Fruit fly (Drosophila melanogaster): ENCODE data around the gene mbf1.

The mbf1 gene

dm6 chr3L:16574307-16574946, at the start of gene mbf1:
mbf1 (plus strand) TSS chr3L:16574436.
- TF ChIP-seq EcR (GFP tag; optimal IDR thresholded peaks at IDR 0.05) (no peak), pan (optimal IDR thresholded peaks at IDR 0.05) (no peak)

- no peak for TF ChIP-seq psq (optimal IDR thresholded peaks at IDR 0.05)
- TF ChIP-seq pan (optimal IDR thresholded peaks at IDR 0.05) = no peak
These were observed 40.3 kb upstream of the mbf1 start for dm6 chr3L:16533932-16534331.

- TF ChIP-seq usp (GFP tag; optimal IDR thresholded peaks at IDR 0.05) (no peak), EcR (GFP tag; optimal IDR thresholded peaks at IDR 0.05) (no peak), Dll (optimal IDR thresholded peaks at IDR 0.05) (no peak), psq (optimal IDR thresholded peaks at IDR 0.05) (no peak), pan (optimal IDR thresholded peaks at IDR 0.05) (no peak), CG8478 (optimal IDR thresholded peaks at IDR 0.05) (no peak)
These were observed 31.1 kb upstream of the mbf1 start, which contains the start of gene CG43373 for dm6 chr3L:16542998-16543624. CG43373 (minus strand) TSS chr3L:16543370.

- no peak for TF ChIP-seq psq (optimal IDR thresholded peaks at IDR 0.05)
- TF ChIP-seq Dll (optimal IDR thresholded peaks at IDR 0.05) = no peak
These were observed 30.0 kb upstream of the mbf1 start for dm6 chr3L:16544220-16544619.

dm6 chr3L:16545511-16545910, 28.7 kb upstream of the mbf1 start, which contains the start of gene CG13033:
CG13033 (minus strand) TSS chr3L:16545628.
- TF ChIP-seq usp (GFP tag; optimal IDR thresholded peaks at IDR 0.05) (no peak), Dll (optimal IDR thresholded peaks at IDR 0.05) (no peak), psq (optimal IDR thresholded peaks at IDR 0.05) (no peak), pan (optimal IDR thresholded peaks at IDR 0.05) (no peak), CG8478 (optimal IDR thresholded peaks at IDR 0.05) (no peak), EcR (GFP tag; optimal IDR thresholded peaks at IDR 0.05) (no peak)

dm6 chr3L:16546159-16546558, 28.1 kb upstream of the mbf1 start:
- TF ChIP-seq Dll (optimal IDR thresholded peaks at IDR 0.05) (no peak), pan (optimal IDR thresholded peaks at IDR 0.05) (no peak), psq (optimal IDR thresholded peaks at IDR 0.05) (no peak), usp (GFP tag; optimal IDR thresholded peaks at IDR 0.05) (no peak), EcR (GFP tag; optimal IDR thresholded peaks at IDR 0.05) (no peak), CG8478 (optimal IDR thresholded peaks at IDR 0.05) (no peak)

- TF ChIP-seq psq (optimal IDR thresholded peaks at IDR 0.05) = no peak
These were observed 17.7 kb upstream of the mbf1 start, which contains the start of gene CG4229 for dm6 chr3L:16556523-16556922. CG4229 (plus strand) TSS chr3L:16556823.

dm6 chr3L:16563361-16563760, 10.9 kb upstream of the mbf1 start:
- TF ChIP-seq usp (GFP tag; optimal IDR thresholded peaks at IDR 0.05) (no peak), psq (optimal IDR thresholded peaks at IDR 0.05) (no peak), pan (optimal IDR thresholded peaks at IDR 0.05) (no peak), CG8478 (optimal IDR thresholded peaks at IDR 0.05) (no peak), Dll (optimal IDR thresholded peaks at IDR 0.05) (no peak), EcR (GFP tag; optimal IDR thresholded peaks at IDR 0.05) (no peak)

- no peak for TF ChIP-seq psq (optimal IDR thresholded peaks at IDR 0.05)
- no peak for TF ChIP-seq usp (GFP tag; optimal IDR thresholded peaks at IDR 0.05)
These were observed 8.1 kb upstream of the mbf1 start for dm6 chr3L:16566093-16566492.

dm6 chr3L:16566700-16567221, 7.5 kb upstream of the mbf1 start, which contains the start of gene UQCR-6.4L:
UQCR-6.4L (plus strand) TSS chr3L:16566750.
- TF ChIP-seq EcR (GFP tag; optimal IDR thresholded peaks at IDR 0.05) = no peak
- TF ChIP-seq Dll (optimal IDR thresholded peaks at IDR 0.05) = no peak
- TF ChIP-seq CG8478 (optimal IDR thresholded peaks at IDR 0.05) = no peak
- TF ChIP-seq pan (optimal IDR thresholded peaks at IDR 0.05) = no peak
- no peak for TF ChIP-seq usp (GFP tag; optimal IDR thresholded peaks at IDR 0.05)
- no peak for TF ChIP-seq psq (optimal IDR thresholded peaks at IDR 0.05)

dm6 chr3L:16567495-16567894, 6.7 kb upstream of the mbf1 start:
- TF ChIP-seq psq (optimal IDR thresholded peaks at IDR 0.05) (no peak), CG8478 (optimal IDR thresholded peaks at IDR 0.05) (no peak), EcR (GFP tag; optimal IDR thresholded peaks at IDR 0.05) (no peak), pan (optimal IDR thresholded peaks at IDR 0.05) (no peak), Dll (optimal IDR thresholded peaks at IDR 0.05) (no peak), usp (GFP tag; optimal IDR thresholded peaks at IDR 0.05) (no peak)

- no peak for TF ChIP-seq Dll (optimal IDR thresholded peaks at IDR 0.05)
- no peak for TF ChIP-seq EcR (GFP tag; optimal IDR thresholded peaks at IDR 0.05)
- TF ChIP-seq pan (optimal IDR thresholded peaks at IDR 0.05) = no peak
- TF ChIP-seq psq (optimal IDR thresholded peaks at IDR 0.05) = no peak
- no peak for TF ChIP-seq usp (GFP tag; optimal IDR thresholded peaks at IDR 0.05)
- no peak for TF ChIP-seq CG8478 (optimal IDR thresholded peaks at IDR 0.05)
These were observed 4.8 kb upstream of the mbf1 start for dm6 chr3L:16569456-16569855.
